Fruit fly (Drosophila melanogaster) whole organism, wandering third instar larva: ENCODE data around the gene betaNACtes1.
A peak's percentile ranks its signal among the peaks of the same experiment; 100 is the strongest.

Experiments
- Abd-B ChIP-seq: fragments of >200 bp; optimal IDR thresholded peaks from 2 replicates; lab custom pipeline; 2017; ENCODE audit warnings: missing biosample characterization, missing genetic modification characterization
- CG32264 ChIP-seq: fragments of 200-800 bp; sonication (Bioruptor generic); optimal IDR thresholded peaks from 2 replicates; lab custom pipeline; 2016; ENCODE audit warnings: missing biosample characterization, missing genetic modification characterization
- CG9705 ChIP-seq: fragments of 200-800 bp; sonication (Bioruptor generic); optimal IDR thresholded peaks from 2 replicates; lab custom pipeline; 2018; ENCODE audit warnings: missing biosample characterization, mild to moderate bottlenecking, missing genetic modification characterization
- CrebA ChIP-seq: fragments of 200-800 bp; sonication (Bioruptor generic); optimal IDR thresholded peaks from 2 replicates; lab custom pipeline; 2016; ENCODE audit warnings: missing biosample characterization, mild to moderate bottlenecking, missing genetic modification characterization, borderline replicate concordance
- Dfd ChIP-seq: fragments of >200 bp; optimal IDR thresholded peaks from 2 replicates; lab custom pipeline; 2017; ENCODE audit warnings: missing biosample characterization, missing genetic modification characterization
- Dif ChIP-seq: fragments of 200-275, 200-300 bp; sonication (Bioruptor generic); optimal IDR thresholded peaks from 2 replicates; lab custom pipeline; 2018; ENCODE audit warnings: missing biosample characterization, missing genetic modification characterization; ENCODE audit not compliant: partially characterized antibody
- GATAd ChIP-seq: sonication (Bioruptor generic); optimal IDR thresholded peaks from 2 replicates; lab custom pipeline; 2016; ENCODE audit warnings: missing biosample characterization, missing genetic modification characterization
- HLH106 ChIP-seq: fragments of 200-800 bp; optimal IDR thresholded peaks from 3 replicates; lab custom pipeline; 2019; ENCODE audit warnings: missing biosample characterization, mild to moderate bottlenecking, missing genetic modification characterization, moderate library complexity
- Hnf4 ChIP-seq: fragments of 200-800 bp; sonication (Bioruptor generic); optimal IDR thresholded peaks from 2 replicates; lab custom pipeline; 2016; ENCODE audit warnings: missing biosample characterization, mild to moderate bottlenecking, missing genetic modification characterization
- Hr83 ChIP-seq: fragments of 200-300 bp; sonication (Bioruptor generic); optimal IDR thresholded peaks from 2 replicates; lab custom pipeline; 2016; ENCODE audit warnings: missing biosample characterization, mild to moderate bottlenecking, missing genetic modification characterization, moderate library complexity; ENCODE audit not compliant: poor library complexity, severe bottlenecking
- Jra ChIP-seq: sonication (Bioruptor generic); optimal IDR thresholded peaks from 2 replicates; lab custom pipeline; 2016; ENCODE audit warnings: missing biosample characterization, missing genetic modification characterization
- Mio ChIP-seq: sonication (Bioruptor generic); optimal IDR thresholded peaks from 2 replicates; lab custom pipeline; 2016; ENCODE audit warnings: missing biosample characterization, missing genetic modification characterization
- Myc ChIP-seq: fragments of >200 bp; optimal IDR thresholded peaks from 2 replicates; lab custom pipeline; 2017
- N ChIP-seq: fragments of >200 bp; optimal IDR thresholded peaks from 2 replicates; lab custom pipeline; 2018; ENCODE audit warnings: missing biosample characterization, missing external identifiers, missing genetic modification characterization
- OdsH ChIP-seq: fragments of 200-800 bp; sonication (Bioruptor generic); optimal IDR thresholded peaks from 2 replicates; lab custom pipeline; 2016; ENCODE audit warnings: missing biosample characterization, mild to moderate bottlenecking, missing genetic modification characterization
- Rel ChIP-seq, 2 experiments: fragments of 200-800 bp; sonication (Bioruptor generic) in 1 of 2; optimal IDR thresholded peaks; 2 replicates in 1 of 2; 3 replicates in 1 of 2; lab custom pipeline; 2016 to 2019; ENCODE audit warnings: mild to moderate bottlenecking in 2 of 2, missing biosample characterization in 2 of 2, missing genetic modification characterization in 2 of 2, moderate library complexity in 1 of 2
- Sp1 ChIP-seq: fragments of 200-800 bp; sonication (Bioruptor generic); optimal IDR thresholded peaks from 3 replicates; lab custom pipeline; 2019; ENCODE audit warnings: missing biosample characterization, mild to moderate bottlenecking, missing genetic modification characterization, moderate library complexity
- Vsx2 ChIP-seq: fragments of 200-300, 225-300 bp; sonication (Bioruptor generic); optimal IDR thresholded peaks from 2 replicates; lab custom pipeline; 2018; ENCODE audit warnings: missing biosample characterization, missing genetic modification characterization; ENCODE audit not compliant: partially characterized antibody
- br ChIP-seq: fragments of 200-800 bp; sonication (Bioruptor generic); optimal IDR thresholded peaks from 2 replicates; lab custom pipeline; 2016; ENCODE audit warnings: missing biosample characterization, missing genetic modification characterization
- dl ChIP-seq, 2 experiments: fragments of 175-275, 200-275 bp in 1 of 2; fragments of 200-275 bp in 1 of 2; sonication (Bioruptor generic); optimal IDR thresholded peaks; lab custom pipeline; 2018; ENCODE audit warnings: mild to moderate bottlenecking in 2 of 2, missing biosample characterization in 2 of 2, missing genetic modification characterization in 2 of 2, moderate library complexity in 2 of 2; ENCODE audit not compliant: partially characterized antibody in 2 of 2, insufficient read depth in 1 of 2
- dmrt93B ChIP-seq: fragments of 200-800 bp; sonication (Bioruptor generic); optimal IDR thresholded peaks from 2 replicates; lab custom pipeline; 2018; ENCODE audit warnings: missing biosample characterization, mild to moderate bottlenecking, missing genetic modification characterization
- dsf ChIP-seq: sonication (Bioruptor generic); optimal IDR thresholded peaks from 2 replicates; lab custom pipeline; 2016; ENCODE audit warnings: missing biosample characterization, missing genetic modification characterization, borderline replicate concordance
- ey ChIP-seq: fragments of 200-800 bp; sonication (Bioruptor generic); optimal IDR thresholded peaks from 2 replicates; lab custom pipeline; 2016; ENCODE audit warnings: missing biosample characterization, missing genetic modification characterization
- foxo ChIP-seq, 2 experiments: fragments of 200-800 bp; sonication (Bioruptor generic); optimal IDR thresholded peaks; 2 replicates in 1 of 2; 3 replicates in 1 of 2; lab custom pipeline; 2016 to 2017; ENCODE audit warnings: missing biosample characterization in 2 of 2, missing genetic modification characterization in 2 of 2
- fru ChIP-seq: fragments of 200-800 bp; sonication (Bioruptor generic); optimal IDR thresholded peaks from 3 replicates; lab custom pipeline; 2016; ENCODE audit warnings: missing biosample characterization, mild to moderate bottlenecking, missing genetic modification characterization
- h ChIP-seq: fragments of 200-800 bp; sonication (Bioruptor generic); optimal IDR thresholded peaks from 3 replicates; lab custom pipeline; 2016; ENCODE audit warnings: missing biosample characterization, mild to moderate bottlenecking, missing genetic modification characterization
- jim ChIP-seq: fragments of 175-275, 200-325 bp; sonication (Bioruptor generic); optimal IDR thresholded peaks from 2 replicates; lab custom pipeline; 2016; ENCODE audit warnings: missing biosample characterization, mild to moderate bottlenecking, missing genetic modification characterization
- lola ChIP-seq: fragments of >200 bp; optimal IDR thresholded peaks from 2 replicates; lab custom pipeline; 2017; ENCODE audit warnings: missing biosample characterization, missing genetic modification characterization
- psq ChIP-seq: fragments of 200-800 bp; sonication (Bioruptor generic); optimal IDR thresholded peaks from 3 replicates; lab custom pipeline; 2017; ENCODE audit warnings: missing biosample characterization, mild to moderate bottlenecking, missing genetic modification characterization, moderate library complexity
- rgr ChIP-seq: fragments of 200-800 bp; sonication (Bioruptor generic); optimal IDR thresholded peaks from 3 replicates; lab custom pipeline; 2016; ENCODE audit warnings: missing biosample characterization, mild to moderate bottlenecking, missing genetic modification characterization
- sage ChIP-seq: fragments of 200-800 bp; sonication (Bioruptor generic); optimal IDR thresholded peaks from 2 replicates; lab custom pipeline; 2016; ENCODE audit warnings: missing biosample characterization, mild to moderate bottlenecking, missing genetic modification characterization
- sv ChIP-seq: fragments of 200-800 bp; sonication (Bioruptor generic); optimal IDR thresholded peaks from 3 replicates; lab custom pipeline; 2016; ENCODE audit warnings: missing biosample characterization, missing genetic modification characterization
- tai ChIP-seq: sonication (Bioruptor generic); optimal IDR thresholded peaks from 2 replicates; lab custom pipeline; 2016; ENCODE audit warnings: missing biosample characterization, missing genetic modification characterization
- usp ChIP-seq: fragments of >200 bp; optimal IDR thresholded peaks from 2 replicates; lab custom pipeline; 2017; ENCODE audit warnings: missing biosample characterization, missing genetic modification characterization
- woc ChIP-seq: sonication (Bioruptor generic); optimal IDR thresholded peaks from 2 replicates; lab custom pipeline; 2016; ENCODE audit warnings: missing biosample characterization, mild to moderate bottlenecking, missing genetic modification characterization

Gene betaNACtes1

DNA sequence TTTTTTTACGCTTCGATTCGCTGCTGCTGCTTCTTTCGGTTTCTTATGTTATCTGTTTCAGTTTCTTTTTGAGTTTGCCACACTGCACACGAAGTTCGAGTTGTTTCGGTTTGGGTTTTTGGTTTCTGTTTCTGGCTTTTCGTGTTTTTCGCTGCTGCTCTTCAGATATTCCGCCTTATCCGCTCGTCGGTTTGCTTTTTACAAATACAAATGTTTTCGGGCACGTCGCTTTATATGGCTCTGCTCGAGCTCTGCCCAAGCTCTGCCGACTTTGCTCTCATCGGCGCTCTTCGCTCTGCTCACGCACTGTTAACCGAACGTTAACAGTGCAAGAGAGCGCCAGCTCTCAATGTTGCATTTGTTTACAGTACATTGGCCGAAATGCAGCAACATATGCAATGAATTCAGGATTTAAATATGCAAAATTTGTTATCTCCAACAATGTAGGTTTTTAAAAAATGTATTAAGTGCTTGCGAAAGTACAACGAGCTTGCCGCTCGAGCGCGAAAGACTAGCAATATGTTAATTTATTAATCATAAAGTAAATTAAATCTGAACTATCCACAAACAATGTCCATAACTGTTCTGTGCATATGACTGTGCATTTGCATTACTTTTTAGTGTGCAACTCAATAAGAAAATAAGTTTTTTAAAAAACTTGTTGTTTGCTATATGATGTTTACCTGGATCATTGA lies 39.0 kb upstream of the betaNACtes1 start:
- TF ChIP-seq Vsx2 (GFP tag; lab: Kevin White, UChicago) = peak; percentile 24
- no peak for TF ChIP-seq Rel (GFP tag; optimal IDR thresholded peaks at IDR 0.05; lab: Kevin White, UChicago)
- TF ChIP-seq Rel (tag; optimal IDR thresholded peaks at IDR 0.05; lab: Kevin White, UChicago) = peak; percentile 53
- TF ChIP-seq Myc (lab: Kevin White, UChicago) = no peak
- TF ChIP-seq woc = peak; percentile 23
- peak; percentile 66 for TF ChIP-seq Dif (GFP tag; lab: Kevin White, UChicago)
- TF ChIP-seq Dfd (GFP tag; lab: Kevin White, UChicago) = no peak
- TF ChIP-seq Hnf4 (GFP tag; lab: Kevin White, UChicago) = no peak
- peak; percentile 2 for TF ChIP-seq h
- TF ChIP-seq dmrt93B (GFP tag; lab: Kevin White, UChicago) = no peak
- no peak for TF ChIP-seq CG9705 (GFP tag; lab: Kevin White, UChicago)
- peak; percentile 31 for TF ChIP-seq fru (GFP tag; lab: Kevin White, UChicago)
- TF ChIP-seq usp (GFP tag; lab: Kevin White, UChicago) = no peak
- TF ChIP-seq foxo (GFP tag; optimal IDR thresholded peaks at IDR 0.05; lab: Kevin White, UChicago) = peak in 1 of 2 experiments; percentile 7
- no peak for TF ChIP-seq Abd-B (GFP tag; lab: Kevin White, UChicago)
- peak; percentile 55 for TF ChIP-seq psq (GFP tag; lab: Kevin White, UChicago)
- peak in 1 of 2 experiments; percentile 44 for TF ChIP-seq dl (GFP tag; optimal IDR thresholded peaks at IDR 0.05; lab: Kevin White, UChicago; ENCODE audit: insufficient read depth in 1 of 2, partially characterized antibody in 2 of 2)
- no peak for TF ChIP-seq Hr83 (GFP tag; lab: Kevin White, UChicago)
- peak; percentile 29 for TF ChIP-seq CrebA (GFP tag; lab: Kevin White, UChicago)
- TF ChIP-seq, all 38 proteins: peak for 10

DNA sequence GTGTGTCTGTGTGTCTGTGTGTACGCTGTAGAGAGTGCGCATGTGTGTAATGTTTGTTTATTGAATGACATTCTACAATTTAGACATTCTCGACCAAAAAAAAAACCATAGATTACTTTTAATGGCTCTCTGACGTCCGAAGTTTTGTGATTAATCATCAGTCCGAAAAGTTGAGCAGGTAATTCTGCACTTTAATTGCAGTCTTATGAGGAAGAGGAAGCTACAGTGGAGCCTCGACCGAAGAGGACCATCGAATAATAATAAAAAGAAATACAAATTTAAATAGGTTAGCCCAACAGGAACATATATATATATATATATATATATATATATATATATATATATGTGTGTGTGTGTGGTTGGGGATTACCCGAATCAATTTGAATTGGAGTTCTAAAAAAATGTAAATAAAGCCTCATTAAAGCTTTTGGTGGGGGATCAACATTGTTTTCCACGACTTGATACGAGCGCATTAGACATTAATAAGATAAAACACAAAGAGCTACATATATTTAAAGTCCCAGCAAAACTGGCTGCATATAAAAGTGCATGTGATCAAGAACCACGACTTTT lies 36.9 kb upstream of the betaNACtes1 start:
- TF ChIP-seq Rel (GFP tag; optimal IDR thresholded peaks at IDR 0.05; lab: Kevin White, UChicago) (no peak), Rel (tag; optimal IDR thresholded peaks at IDR 0.05; lab: Kevin White, UChicago) (peak; percentile 62), CG9705 (GFP tag; lab: Kevin White, UChicago) (no peak), CG32264 (GFP tag; lab: Kevin White, UChicago) (no peak), Dif (GFP tag; lab: Kevin White, UChicago) (no peak), h (peak; percentile 19), tai (GFP tag; lab: Kevin White, UChicago) (no peak), Sp1 (peak; percentile 2), fru (GFP tag; lab: Kevin White, UChicago) (peak; percentile 2), foxo (GFP tag; optimal IDR thresholded peaks at IDR 0.05; lab: Kevin White, UChicago) (peak in 1 of 2 experiments; percentile 28), ey (GFP tag; lab: Kevin White, UChicago) (peak; percentile 20), GATAd (GFP tag; lab: Kevin White, UChicago) (no peak), jim (GFP tag; lab: Kevin White, UChicago) (no peak)

DNA sequence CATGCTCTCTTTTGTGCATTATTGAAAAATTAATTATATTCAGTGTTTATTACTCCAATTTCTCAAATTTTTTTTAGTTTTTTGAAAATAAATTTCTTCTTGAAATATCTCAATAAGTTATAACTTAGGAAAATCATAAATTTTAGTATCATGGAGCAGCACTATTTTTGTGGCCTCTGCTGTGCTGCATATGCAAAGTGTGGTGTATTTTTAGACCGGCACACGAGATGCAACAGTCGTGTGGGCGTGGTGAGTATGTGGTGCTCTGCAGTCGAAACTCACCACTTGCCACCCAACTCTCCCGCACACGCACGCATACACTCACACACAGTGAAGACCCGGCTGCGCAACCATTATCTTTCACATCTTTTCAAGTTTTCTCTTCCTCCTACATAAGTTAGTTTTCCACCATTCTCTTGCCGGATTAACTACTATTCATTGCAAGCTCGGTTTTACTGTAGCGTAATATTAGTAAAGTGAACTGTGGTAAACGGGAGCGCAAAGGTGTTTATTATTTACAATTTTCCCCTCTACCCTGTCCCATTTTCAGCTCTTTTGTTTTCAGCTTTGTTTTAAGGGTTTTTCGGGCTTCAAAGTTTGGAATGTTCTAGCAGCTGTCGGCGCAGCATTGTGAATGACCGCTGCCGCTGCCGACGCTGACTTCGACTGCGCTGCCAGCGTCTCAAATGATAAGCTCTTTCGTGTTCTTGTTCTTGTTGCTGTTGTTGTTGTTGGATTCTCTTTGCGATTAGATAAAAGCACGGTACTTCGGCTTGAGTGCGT lies 36.2 kb upstream of the betaNACtes1 start:
- TF ChIP-seq HLH106 (tag; lab: Kevin White, UChicago) = peak; percentile 56
- no peak for TF ChIP-seq dsf (GFP tag; lab: Kevin White, UChicago)
- TF ChIP-seq sv = no peak
- no peak for TF ChIP-seq Dfd (GFP tag; lab: Kevin White, UChicago)
- TF ChIP-seq woc = peak; percentile 27
- no peak for TF ChIP-seq Hr83 (GFP tag; lab: Kevin White, UChicago)
- TF ChIP-seq CrebA (GFP tag; lab: Kevin White, UChicago) = no peak
- TF ChIP-seq Vsx2 (GFP tag; lab: Kevin White, UChicago) = no peak
- TF ChIP-seq sage (GFP tag; lab: Kevin White, UChicago) = no peak
- TF ChIP-seq tai (GFP tag; lab: Kevin White, UChicago) = no peak
- TF ChIP-seq psq (GFP tag; lab: Kevin White, UChicago) = peak; percentile 44
- TF ChIP-seq jim (GFP tag; lab: Kevin White, UChicago) = no peak
- no peak for TF ChIP-seq N (GFP tag; lab: Kevin White, UChicago)
- peak; percentile 58 for TF ChIP-seq fru (GFP tag; lab: Kevin White, UChicago)
- TF ChIP-seq Mio (GFP tag; lab: Kevin White, UChicago) = no peak
- no peak for TF ChIP-seq GATAd (GFP tag; lab: Kevin White, UChicago)
- TF ChIP-seq Myc (lab: Kevin White, UChicago) = no peak
- TF ChIP-seq ey (GFP tag; lab: Kevin White, UChicago) = peak; percentile 37
- TF ChIP-seq h = peak; percentile 69
- no peak for TF ChIP-seq CG32264 (GFP tag; lab: Kevin White, UChicago)
- TF ChIP-seq CG9705 (GFP tag; lab: Kevin White, UChicago) = peak; percentile 17
- peak; percentile 33 for TF ChIP-seq dmrt93B (GFP tag; lab: Kevin White, UChicago)
- peak; percentile 33 for TF ChIP-seq rgr (GFP tag; lab: Kevin White, UChicago)
- TF ChIP-seq Hnf4 (GFP tag; lab: Kevin White, UChicago) = no peak
- TF ChIP-seq Jra (GFP tag; lab: Kevin White, UChicago) = no peak
- no peak for TF ChIP-seq OdsH
- TF ChIP-seq dl (GFP tag; optimal IDR thresholded peaks at IDR 0.05; lab: Kevin White, UChicago; ENCODE audit: insufficient read depth in 1 of 2, partially characterized antibody in 2 of 2) = no peak
- no peak for TF ChIP-seq Abd-B (GFP tag; lab: Kevin White, UChicago)
- no peak for TF ChIP-seq lola (GFP tag; lab: Kevin White, UChicago)
- TF ChIP-seq Dif (GFP tag; lab: Kevin White, UChicago) = no peak
- TF ChIP-seq usp (GFP tag; lab: Kevin White, UChicago) = no peak
- peak; percentile 68 for TF ChIP-seq Sp1
- TF ChIP-seq br (GFP tag; lab: Kevin White, UChicago) = peak; percentile 17
